Worm (Caenorhabditis elegans): ENCODE results near the gene sad-1.

ce11 chrX:13506043-13506442 is 5.6 kb upstream of the sad-1 start:
- TF ChIP-seq R02D3.7 (tag; optimal IDR thresholded peaks at IDR 0.05) (no peak), nhr-237 (tag; optimal IDR thresholded peaks at IDR 0.05) (no peak)
